Worm (Caenorhabditis elegans) whole organism, L1 larva: ENCODE results near the gene clec-51.

ENCODE experiments used
- aly-2 ChIP-seq: fragments of 150-350 bp; optimal IDR thresholded peaks from 2 replicates; lab custom pipeline; 2014; ENCODE audit warnings: missing biosample characterization, missing genetic modification characterization
- dpl-1 ChIP-seq, 3 experiments: fragments of 150-350 bp in 2 of 3; sonication (generic microtip) in 1 of 3; optimal IDR thresholded peaks; 2 replicates each; lab custom pipeline; 2014 to 2017; ENCODE audit warnings: missing biosample characterization in 3 of 3, missing genetic modification characterization in 3 of 3, missing genetic modification reagents in 3 of 3
- elt-3 ChIP-seq, 6 experiments: fragments of 150-350 bp in 1 of 6; sonication (generic microtip); optimal IDR thresholded peaks; 2 replicates each; lab custom pipeline; 2017 to 2018; ENCODE audit warnings: missing biosample characterization in 6 of 6, missing genetic modification characterization in 6 of 6, inconsistent platforms in 1 of 6
- isw-1 ChIP-seq: fragments of 200-800 bp; sonication (Bioruptor generic); IDR thresholded peaks from 2 replicates; pipeline ENCODE4 v1.3.6; 2022; ENCODE audit warnings: missing genetic modification characterization, missing compliant biosample characterization
- lin-39 ChIP-seq: fragments of 150-350 bp; optimal IDR thresholded peaks from 2 replicates; lab custom pipeline; 2014; ENCODE audit warnings: missing biosample characterization, missing genetic modification reagents, missing genetic modification characterization
- nhr-237 ChIP-seq: fragments of 150-350 bp; optimal IDR thresholded peaks from 2 replicates; lab custom pipeline; 2014; ENCODE audit warnings: missing biosample characterization, missing genetic modification characterization
- ztf-4 ChIP-seq: fragments of 150-350 bp; optimal IDR thresholded peaks from 2 replicates; lab custom pipeline; 2014; ENCODE audit warnings: missing biosample characterization, missing genetic modification characterization

- TF ChIP-seq elt-3 (tag; optimal IDR thresholded peaks at IDR 0.05; lab: Kevin White, UChicago) (no peak), aly-2 (tag; lab: Kevin White, UChicago) (no peak), lin-39 (tag; lab: Kevin White, UChicago) (no peak), ztf-4 (tag; lab: Kevin White, UChicago) (no peak), dpl-1 (GFP tag; optimal IDR thresholded peaks at IDR 0.05; lab: Kevin White, UChicago) (no peak), isw-1 (GFP tag; lab: Robert Waterston, UW) (no peak), nhr-237 (no peak)
Observed at ce11 chrIV:8208855-8209254, 45.3 kb upstream of the clec-51 start.
